Worm (Caenorhabditis elegans): ENCODE data around the gene egas-1.

DNA sequence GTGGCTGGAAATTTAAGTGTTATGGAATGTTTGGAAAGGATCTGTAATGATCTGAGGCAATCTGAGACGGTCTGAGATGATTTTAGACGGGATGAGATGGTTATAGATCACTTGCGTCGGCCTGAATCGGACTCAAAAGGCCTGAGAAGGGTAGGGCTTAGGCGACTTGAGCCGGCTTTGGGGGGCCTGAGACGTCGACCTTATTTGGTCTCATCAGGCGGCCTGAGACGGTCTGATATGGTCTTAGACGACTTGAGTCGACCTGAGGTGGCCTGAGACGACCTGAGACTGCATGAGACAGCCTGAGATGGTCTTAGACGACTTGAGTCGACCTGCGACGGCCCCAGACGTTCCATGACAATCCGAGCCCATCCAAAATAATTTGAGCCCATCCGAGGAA, 16.3 kb downstream of the egas-1 start:
- TF ChIP-seq ztf-11 (tag; optimal IDR thresholded peaks at IDR 0.05) (no peak), lin-15B (tag; optimal IDR thresholded peaks at IDR 0.05) (no peak), unc-62 (GFP tag; optimal IDR thresholded peaks at IDR 0.05) (no peak), ama-1 (optimal IDR thresholded peaks at IDR 0.05) (no peak), hlh-4 (tag; optimal IDR thresholded peaks at IDR 0.05) (no peak), fkh-4 (tag; optimal IDR thresholded peaks at IDR 0.05; ENCODE audit: borderline replicate concordance) (no peak), ceh-82 (tag; optimal IDR thresholded peaks at IDR 0.05) (no peak), sox-4 (tag; optimal IDR thresholded peaks at IDR 0.05) (no peak), C16A3.4 (tag; optimal IDR thresholded peaks at IDR 0.05) (no peak), lsy-2 (tag; optimal IDR thresholded peaks at IDR 0.05) (no peak)
